Fruit fly (Drosophila melanogaster) whole organism, embryonic: ENCODE measurements around the gene Pgls.
A peak's percentile ranks its signal among the peaks of the same experiment; 100 is the strongest.

Experiments
- Asciz ChIP-seq: fragments of 200-800 bp; sonication (Bioruptor generic); optimal IDR thresholded peaks from 2 replicates; lab custom pipeline; 2017; ENCODE audit warnings: missing biosample characterization, mild to moderate bottlenecking, missing genetic modification characterization, missing genetic modification reagents
- Atf3 ChIP-seq: fragments of 200-800 bp; sonication (Bioruptor generic); optimal IDR thresholded peaks from 3 replicates; lab custom pipeline; 2016; ENCODE audit warnings: missing biosample characterization, missing genetic modification characterization
- Bdp1 ChIP-seq: fragments of 200-800 bp; sonication (Bioruptor generic); optimal IDR thresholded peaks from 3 replicates; lab custom pipeline; 2016; ENCODE audit warnings: missing biosample characterization, missing genetic modification characterization
- CG10565 ChIP-seq: fragments of 200-800 bp; sonication (Bioruptor generic); optimal IDR thresholded peaks from 3 replicates; lab custom pipeline; 2016; ENCODE audit warnings: missing biosample characterization, mild to moderate bottlenecking, missing genetic modification characterization
- CG10959 ChIP-seq: fragments of 200-800 bp; sonication (Bioruptor generic); IDR thresholded peaks from 2 replicates; pipeline ENCODE4 v1.3.6; 2022; ENCODE audit warnings: missing biosample characterization, missing genetic modification characterization
- CG11696 ChIP-seq: fragments of 200-800 bp; sonication (Bioruptor generic); IDR thresholded peaks from 2 replicates; pipeline ENCODE4 v1.3.6; 2022; ENCODE audit warnings: missing biosample characterization, missing genetic modification characterization
- CG12236 ChIP-seq: fragments of 200-800 bp; sonication (Bioruptor generic); optimal IDR thresholded peaks from 2 replicates; lab custom pipeline; 2016; ENCODE audit warnings: missing biosample characterization, missing genetic modification characterization
- CG14965 ChIP-seq: fragments of 200-800 bp; sonication (Bioruptor generic); optimal IDR thresholded peaks from 2 replicates; lab custom pipeline; 2016; ENCODE audit warnings: missing biosample characterization, missing genetic modification characterization, borderline replicate concordance
- CG1529 ChIP-seq: fragments of 200-800 bp; sonication (Bioruptor generic); optimal IDR thresholded peaks from 3 replicates; lab custom pipeline; 2018; ENCODE audit warnings: missing biosample characterization, missing genetic modification characterization
- CG1603 ChIP-seq: fragments of 200-800 bp; sonication (Bioruptor generic); optimal IDR thresholded peaks from 2 replicates; lab custom pipeline; 2019; ENCODE audit warnings: missing biosample characterization, mild to moderate bottlenecking, missing genetic modification characterization, moderate library complexity
- CG2199 ChIP-seq: fragments of 200-800 bp; sonication (Bioruptor generic); IDR thresholded peaks from 3 replicates; pipeline ENCODE4 v1.3.6; 2022; ENCODE audit warnings: missing biosample characterization, missing genetic modification characterization
- CG2202 ChIP-seq: fragments of 200-800 bp; sonication (Bioruptor generic); optimal IDR thresholded peaks from 2 replicates; lab custom pipeline; 2018; ENCODE audit warnings: missing biosample characterization, mild to moderate bottlenecking, missing genetic modification characterization
- CG30403 ChIP-seq: fragments of 200-800 bp; sonication (Bioruptor generic); optimal IDR thresholded peaks from 3 replicates; lab custom pipeline; 2016; ENCODE audit warnings: missing biosample characterization, missing genetic modification characterization
- CG32767 ChIP-seq: fragments of 200-800 bp; sonication (Bioruptor generic); IDR thresholded peaks from 2 replicates; pipeline ENCODE4 v1.3.6; 2022; ENCODE audit warnings: missing biosample characterization, missing genetic modification characterization
- CG3726 ChIP-seq: fragments of 200-800 bp; sonication (Bioruptor generic); IDR thresholded peaks from 3 replicates; pipeline ENCODE4, ENCODE4 v1.3.6; 2022; ENCODE audit warnings: missing biosample characterization, missing genetic modification characterization
- CG3995 ChIP-seq: fragments of 200-800 bp; sonication (Bioruptor generic); optimal IDR thresholded peaks from 3 replicates; lab custom pipeline; 2016; ENCODE audit warnings: missing biosample characterization, missing genetic modification characterization
- CG4617 ChIP-seq: fragments of 200-800 bp; sonication (Bioruptor generic); optimal IDR thresholded peaks from 3 replicates; lab custom pipeline; 2016; ENCODE audit warnings: missing biosample characterization, missing genetic modification characterization, borderline replicate concordance
- CG7786 ChIP-seq: fragments of 200-800 bp; sonication (Bioruptor generic); optimal IDR thresholded peaks from 2 replicates; lab custom pipeline; 2016; ENCODE audit warnings: missing biosample characterization, missing genetic modification characterization
- CG8089 ChIP-seq: fragments of 200-800 bp; sonication (Bioruptor generic); optimal IDR thresholded peaks from 3 replicates; lab custom pipeline; 2016; ENCODE audit warnings: missing biosample characterization, missing genetic modification characterization
- CG8924 ChIP-seq: fragments of 200-800 bp; optimal IDR thresholded peaks from 3 replicates; lab custom pipeline; 2019; ENCODE audit warnings: missing biosample characterization, mild to moderate bottlenecking, missing genetic modification characterization, moderate library complexity
- CHES-1-like ChIP-seq: fragments of 200-800 bp; sonication (Bioruptor generic); optimal IDR thresholded peaks from 2 replicates; lab custom pipeline; 2016; ENCODE audit warnings: missing biosample characterization, missing genetic modification characterization
- CkIIα-i1 ChIP-seq: fragments of 200-800 bp; sonication (Bioruptor generic); IDR thresholded peaks from 2 replicates; pipeline ENCODE4 v1.3.6; 2022; ENCODE audit warnings: missing biosample characterization, missing genetic modification characterization
- HmgD ChIP-seq: fragments of 200-800 bp; sonication (Bioruptor generic); optimal IDR thresholded peaks from 3 replicates; lab custom pipeline; 2016; ENCODE audit warnings: missing biosample characterization, missing genetic modification characterization
- Kr ChIP-seq: fragments of 200-800 bp; sonication (Bioruptor generic); optimal IDR thresholded peaks from 2 replicates; lab custom pipeline; 2017; ENCODE audit warnings: missing biosample characterization, mild to moderate bottlenecking, missing genetic modification characterization
- YL-1 ChIP-seq: fragments of 200-800 bp; sonication (Bioruptor generic); optimal IDR thresholded peaks from 3 replicates; lab custom pipeline; 2017; ENCODE audit warnings: missing biosample characterization, mild to moderate bottlenecking, missing genetic modification characterization
- cato ChIP-seq: fragments of 200-800 bp; sonication (Bioruptor generic); optimal IDR thresholded peaks from 2 replicates; lab custom pipeline; 2016; ENCODE audit warnings: missing biosample characterization, missing genetic modification characterization, borderline replicate concordance
- chinmo ChIP-seq: fragments of 200-800 bp; sonication (Bioruptor generic); IDR thresholded peaks from 4 replicates; pipeline ENCODE4 v1.3.6; 2022; ENCODE audit warnings: missing biosample characterization, missing genetic modification characterization; ENCODE audit not compliant: partially characterized antibody
- chm ChIP-seq: fragments of 200-800 bp; sonication (Bioruptor generic); IDR thresholded peaks from 2 replicates; pipeline ENCODE4 v1.3.6; 2022; ENCODE audit warnings: missing biosample characterization, missing genetic modification characterization
- ci ChIP-seq: fragments of 200-800 bp; sonication (Bioruptor generic); IDR thresholded peaks from 3 replicates; pipeline ENCODE4 v1.3.6; 2022; ENCODE audit warnings: missing biosample characterization, missing genetic modification characterization
- crc ChIP-seq: fragments of 200-800 bp; sonication (Bioruptor generic); optimal IDR thresholded peaks from 2 replicates; lab custom pipeline; 2016; ENCODE audit warnings: missing biosample characterization, missing genetic modification characterization
- crp ChIP-seq, 2 experiments: fragments of 200-800 bp; sonication (Bioruptor generic); optimal IDR thresholded peaks; 2 replicates in 1 of 2; 3 replicates in 1 of 2; lab custom pipeline; 2017; ENCODE audit warnings: missing biosample characterization in 2 of 2, missing genetic modification characterization in 2 of 2, mild to moderate bottlenecking in 1 of 2, moderate library complexity in 1 of 2
- dmrt99B ChIP-seq: fragments of 200-800 bp; sonication (Bioruptor generic); optimal IDR thresholded peaks from 2 replicates; lab custom pipeline; 2018; ENCODE audit warnings: missing biosample characterization, mild to moderate bottlenecking, missing genetic modification characterization, moderate library complexity
- gcm ChIP-seq: fragments of 200-800 bp; sonication (Bioruptor generic); optimal IDR thresholded peaks from 2 replicates; lab custom pipeline; 2019; ENCODE audit warnings: missing biosample characterization, mild to moderate bottlenecking, missing genetic modification characterization, moderate library complexity
- grn ChIP-seq: fragments of 200-800 bp; sonication (Bioruptor generic); optimal IDR thresholded peaks from 3 replicates; lab custom pipeline; 2017; ENCODE audit warnings: missing biosample characterization, missing genetic modification characterization
- gt ChIP-seq: fragments of 200-800 bp; sonication (Bioruptor generic); IDR thresholded peaks from 2 replicates; pipeline ENCODE4 v1.3.6; 2022; ENCODE audit warnings: missing biosample characterization, missing genetic modification characterization
- inv ChIP-seq: fragments of 200-800 bp; sonication (Bioruptor generic); IDR thresholded peaks from 2 replicates; pipeline ENCODE4 v1.3.6; 2022; ENCODE audit warnings: missing biosample characterization, missing genetic modification characterization; ENCODE audit not compliant: partially characterized antibody
- jing ChIP-seq: fragments of 200-800 bp; sonication (Bioruptor generic); optimal IDR thresholded peaks from 2 replicates; lab custom pipeline; 2018; ENCODE audit warnings: missing biosample characterization, mild to moderate bottlenecking, missing genetic modification characterization
- kah ChIP-seq: fragments of 200-800 bp; sonication (Bioruptor generic); optimal IDR thresholded peaks from 2 replicates; lab custom pipeline; 2018; ENCODE audit warnings: missing biosample characterization, mild to moderate bottlenecking, missing genetic modification characterization
- maf-S ChIP-seq: fragments of 200-800 bp; sonication (Bioruptor generic); optimal IDR thresholded peaks from 2 replicates; lab custom pipeline; 2016; ENCODE audit warnings: missing biosample characterization, missing genetic modification characterization
- nau ChIP-seq: fragments of 200-800 bp; sonication (Bioruptor generic); optimal IDR thresholded peaks from 3 replicates; lab custom pipeline; 2017; ENCODE audit warnings: missing biosample characterization, mild to moderate bottlenecking, missing genetic modification characterization, missing genetic modification reagents
- onecut ChIP-seq: fragments of 200-800 bp; sonication (Bioruptor generic); IDR thresholded peaks from 2 replicates; pipeline ENCODE4 v1.3.6; 2022; ENCODE audit warnings: missing biosample characterization, missing genetic modification characterization
- pb ChIP-seq: fragments of 200-800 bp; sonication (Bioruptor generic); optimal IDR thresholded peaks from 3 replicates; lab custom pipeline; 2016; ENCODE audit warnings: missing biosample characterization, missing genetic modification characterization
- repo ChIP-seq: fragments of 200-800 bp; sonication (Bioruptor generic); optimal IDR thresholded peaks from 2 replicates; lab custom pipeline; 2016; ENCODE audit warnings: missing biosample characterization, missing genetic modification characterization
- sc ChIP-seq, 3 experiments: fragments of >200 bp in 2 of 3; fragments of 200-800 bp in 1 of 3; sonication (Bioruptor generic) in 1 of 3; optimal IDR thresholded peaks; 2 replicates in 2 of 3; 3 replicates in 1 of 3; lab custom pipeline; 2017; ENCODE audit warnings: mild to moderate bottlenecking in 1 of 3, missing biosample characterization in 1 of 3, missing genetic modification characterization in 1 of 3, missing genetic modification reagents in 1 of 3
- sim ChIP-seq: fragments of 200-800 bp; sonication (Bioruptor generic); IDR thresholded peaks from 2 replicates; pipeline ENCODE4 v1.3.6; 2022; ENCODE audit warnings: missing biosample characterization, missing genetic modification characterization
- slbo ChIP-seq: fragments of 200-800 bp; sonication (Bioruptor generic); IDR thresholded peaks from 2 replicates; pipeline ENCODE4 v1.3.6; 2022; ENCODE audit warnings: missing biosample characterization, missing genetic modification characterization
- sr ChIP-seq: fragments of 200-800 bp; sonication (Bioruptor generic); IDR thresholded peaks from 3 replicates; pipeline ENCODE4 v1.3.6; 2022; ENCODE audit warnings: missing biosample characterization, missing genetic modification characterization
- sug ChIP-seq: fragments of 200-800 bp; optimal IDR thresholded peaks from 2 replicates; lab custom pipeline; 2019; ENCODE audit warnings: missing biosample characterization, mild to moderate bottlenecking, missing genetic modification characterization, moderate library complexity
- unpg ChIP-seq: fragments of 200-800 bp; sonication (Bioruptor generic); optimal IDR thresholded peaks from 3 replicates; lab custom pipeline; 2018; ENCODE audit warnings: missing biosample characterization, mild to moderate bottlenecking, missing genetic modification characterization, moderate library complexity
- wor ChIP-seq: fragments of 200-800 bp; sonication (Bioruptor generic); IDR thresholded peaks from 2 replicates; pipeline ENCODE4 v1.3.6; 2022; ENCODE audit warnings: missing biosample characterization, missing genetic modification characterization
- zfh2 ChIP-seq: fragments of 200-800 bp; sonication (Bioruptor generic); optimal IDR thresholded peaks from 2 replicates; lab custom pipeline; 2016; ENCODE audit warnings: missing biosample characterization, missing genetic modification characterization

Gene Pgls

DNA sequence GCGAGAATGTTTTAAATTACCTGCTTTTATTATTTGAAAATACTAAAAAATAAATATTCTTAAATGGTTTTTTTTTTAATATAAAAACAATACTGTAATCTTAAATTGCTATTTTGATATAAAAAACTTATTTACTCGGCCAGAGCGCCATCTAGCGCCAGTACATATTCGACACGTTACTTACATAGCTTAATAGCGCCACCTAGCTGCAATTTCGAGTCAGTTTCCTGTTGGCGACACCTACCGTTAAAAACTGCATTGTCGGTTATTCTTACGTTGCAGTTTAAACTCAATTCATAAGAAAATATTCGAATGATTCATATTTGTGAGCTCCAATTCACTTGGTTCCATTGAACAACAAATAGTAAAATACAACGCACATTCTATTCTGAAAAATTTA is 14.9 kb upstream of the Pgls start (continued):
- TF ChIP-seq slbo (peak; percentile 77), cato (peak; percentile 18), jing (GFP tag; lab: Kevin White, UChicago) (no peak), crp (GFP tag; optimal IDR thresholded peaks at IDR 0.05; lab: Kevin White, UChicago) (no peak), CG4617 (GFP tag; lab: Kevin White, UChicago) (peak; percentile 32), Kr (no peak), gcm (no peak), chm (GFP tag; lab: Robert Waterston, UW) (no peak), unpg (peak; percentile 58), CG30403 (GFP tag; lab: Kevin White, UChicago) (peak; percentile 70), CG14965 (no peak), CG32767 (GFP tag; lab: Robert Waterston, UW) (no peak), CG8924 (tag; lab: Kevin White, UChicago) (no peak), CG2202 (no peak), nau (GFP tag; lab: Kevin White, UChicago) (no peak), pb (GFP tag; lab: Kevin White, UChicago) (peak; percentile 18), ci (GFP tag; lab: Robert Waterston, UW) (peak; percentile 77), CG7786 (GFP tag; lab: Kevin White, UChicago) (peak; percentile 17), Bdp1 (GFP tag; lab: Kevin White, UChicago) (peak; percentile 6), CG2199 (GFP tag; lab: Robert Waterston, UW) (peak; percentile 83), inv (GFP tag; lab: Robert Waterston, UW) (no peak), gt (GFP tag; lab: Robert Waterston, UW) (no peak; the same call in 1 of the 2 replicates), chinmo (no peak), sr (GFP tag; lab: Robert Waterston, UW) (0 out of 3 replicates have a peak, but pooled peaks have one; percentile 8), sc (optimal IDR thresholded peaks at IDR 0.05; lab: Kevin White, UChicago) (no peak), sc (GFP tag; optimal IDR thresholded peaks at IDR 0.05; lab: Kevin White, UChicago) (no peak), HmgD (peak; percentile 30), zfh2 (GFP tag; lab: Kevin White, UChicago) (peak; percentile 14), CkIIα-i1 (no peak), repo (peak; percentile 37), CG3995 (GFP tag; lab: Kevin White, UChicago) (no peak), kah (GFP tag; lab: Kevin White, UChicago) (no peak), crc (GFP tag; lab: Kevin White, UChicago) (no peak), grn (GFP tag; lab: Kevin White, UChicago) (no peak), sug (tag; lab: Kevin White, UChicago) (peak; percentile 59), wor (GFP tag; lab: Robert Waterston, UW) (peak; percentile 34; the same call in 1 of the 2 replicates), CG10959 (GFP tag; lab: Robert Waterston, UW) (peak; percentile 57; the same call in 1 of the 2 replicates), onecut (GFP tag; lab: Robert Waterston, UW) (peak; percentile 55), CG10565 (GFP tag; lab: Kevin White, UChicago) (no peak), CG8089 (GFP tag; lab: Kevin White, UChicago) (peak; percentile 51), CG1529 (GFP tag; lab: Kevin White, UChicago) (no peak), CG1603 (peak; percentile 76), CG3726 (GFP tag; lab: Robert Waterston, UW) (no peak), Asciz (GFP tag; lab: Kevin White, UChicago) (peak; percentile 6), CG11696 (GFP tag; lab: Robert Waterston, UW) (no peak), maf-S (GFP tag; lab: Kevin White, UChicago) (peak; percentile 41), dmrt99B (tag; lab: Kevin White, UChicago) (peak; percentile 45), sim (GFP tag; lab: Robert Waterston, UW) (no peak), Atf3 (GFP tag; lab: Kevin White, UChicago) (peak; percentile 42), YL-1 (GFP tag; lab: Kevin White, UChicago) (peak; percentile 28), CHES-1-like (GFP tag; lab: Kevin White, UChicago) (peak; percentile 32), CG12236 (no peak)
